Worm (Caenorhabditis elegans): ENCODE data around the gene C36E8.4.

ce11 chrIII:3972687-3973086 lies 39.4 kb upstream of the C36E8.4 start, which contains the start of gene R10E9.4:
- TF ChIP-seq pha-4 (tag; optimal IDR thresholded peaks at IDR 0.05) (no peak), ceh-9 (tag; optimal IDR thresholded peaks at IDR 0.05) (no peak), nhr-11 (tag; optimal IDR thresholded peaks at IDR 0.05) (no peak), egl-27 (tag; optimal IDR thresholded peaks at IDR 0.05) (no peak), elt-3 (tag; optimal IDR thresholded peaks at IDR 0.05) (no peak), sea-2 (GFP tag; optimal IDR thresholded peaks at IDR 0.05) (no peak), ceh-28 (tag; optimal IDR thresholded peaks at IDR 0.05) (no peak), lin-15B (tag; optimal IDR thresholded peaks at IDR 0.05) (no peak)
